Fruit fly (Drosophila melanogaster): ENCODE measurements around the gene CG14852.

CG14852 gene

dm6 chr3R:14575718-14576187 lies 10.0 kb downstream of the CG14852 start, which contains the start of gene CG7987 (continued):
- TF ChIP-seq HmgZ (tag; optimal IDR thresholded peaks at IDR 0.05) (peak; percentile 49), zen (tag; optimal IDR thresholded peaks at IDR 0.05) (peak; percentile 19), mam (GFP tag; optimal IDR thresholded peaks at IDR 0.05) (peak; percentile 34), CG2678 (tag; optimal IDR thresholded peaks at IDR 0.05) (no peak), lilli (GFP tag; optimal IDR thresholded peaks at IDR 0.05) (peak; percentile 21), CG33213 (GFP tag; optimal IDR thresholded peaks at IDR 0.05) (peak; percentile 23), sob (GFP tag; IDR thresholded peaks at IDR 0.05) (0 out of 2 replicates have a peak, but pooled peaks have one; percentile 15), ERR (GFP tag; optimal IDR thresholded peaks at IDR 0.05) (peak; percentile 21), CG16813 (GFP tag; IDR thresholded peaks at IDR 0.05; ENCODE audit: partially characterized antibody) (peak; percentile 40; the same call in 1 of the 3 replicates), CG10366 (GFP tag; IDR thresholded peaks at IDR 0.05) (no peak), Bgb (GFP tag; IDR thresholded peaks at IDR 0.05; ENCODE audit: partially characterized antibody) (peak; percentile 46; the same call in 1 of the 2 replicates), hkb (optimal IDR thresholded peaks at IDR 0.05) (peak; percentile 28), hkb (GFP tag; IDR thresholded peaks at IDR 0.05) (no peak), pita (GFP tag; optimal IDR thresholded peaks at IDR 0.05) (no peak), Med (GFP tag) (peak; percentile 88), phol (tag; optimal IDR thresholded peaks at IDR 0.05) (peak; percentile 18), CG8290 (GFP tag; optimal IDR thresholded peaks at IDR 0.05) (peak; percentile 7), CG8290 (tag; optimal IDR thresholded peaks at IDR 0.05) (peak in 1 of 2 experiments; percentile 84), ftz-f1 (GFP tag; optimal IDR thresholded peaks at IDR 0.05) (peak; percentile 5), CG9817 (tag; optimal IDR thresholded peaks at IDR 0.05) (peak; percentile 21), unc-4 (GFP tag; IDR thresholded peaks at IDR 0.05; ENCODE audit: partially characterized antibody) (peak; percentile 41; the same call in 1 of the 2 replicates), CG18599 (GFP tag; optimal IDR thresholded peaks at IDR 0.05) (no peak), MTF-1 (GFP tag; optimal IDR thresholded peaks at IDR 0.05; ENCODE audit: borderline replicate concordance) (no peak), CG13287 (GFP tag; IDR thresholded peaks at IDR 0.05; ENCODE audit: partially characterized antibody) (peak; percentile 68), Opbp (GFP tag; IDR thresholded peaks at IDR 0.05; ENCODE audit: partially characterized antibody) (peak; percentile 67; the same call in 2 of the 3 replicates), amos (GFP tag; IDR thresholded peaks at IDR 0.05; ENCODE audit: partially characterized antibody) (peak; percentile 31; the same call in 1 of the 2 replicates), trem (tag; optimal IDR thresholded peaks at IDR 0.05) (peak; percentile 47), Abd-B (GFP tag; optimal IDR thresholded peaks at IDR 0.05) (peak; percentile 22), NfI (GFP tag; optimal IDR thresholded peaks at IDR 0.05) (peak; percentile 20), slbo (GFP tag; IDR thresholded peaks at IDR 0.05) (peak; percentile 33; the same call in 1 of the 2 replicates), bigmax (GFP tag; optimal IDR thresholded peaks at IDR 0.05) (peak; percentile 90), Tbp (GFP tag; optimal IDR thresholded peaks at IDR 0.05) (no peak), corto (GFP tag; optimal IDR thresholded peaks at IDR 0.05) (no peak), Jarid2 (GFP tag; optimal IDR thresholded peaks at IDR 0.05) (no peak), vvl (GFP tag; IDR thresholded peaks at IDR 0.05) (peak; percentile 55), tx (GFP tag; optimal IDR thresholded peaks at IDR 0.05) (no peak), B-H2 (GFP tag; optimal IDR thresholded peaks at IDR 0.05) (peak; percentile 36), Dip3 (GFP tag; optimal IDR thresholded peaks at IDR 0.05) (peak; percentile 24), CG3065 (GFP tag; optimal IDR thresholded peaks at IDR 0.05) (no peak), dpn (GFP tag; optimal IDR thresholded peaks at IDR 0.05) (peak in 1 of 2 experiments; percentile 38), pzg (GFP tag; optimal IDR thresholded peaks at IDR 0.05) (peak; percentile 73), MESR4 (GFP tag; optimal IDR thresholded peaks at IDR 0.05) (peak; percentile 49), CG15073 (GFP tag; optimal IDR thresholded peaks at IDR 0.05) (no peak), chm (GFP tag; IDR thresholded peaks at IDR 0.05) (no peak), gsb (GFP tag; IDR thresholded peaks at IDR 0.05) (no peak), CG17186 (GFP tag; optimal IDR thresholded peaks at IDR 0.05) (peak; percentile 75), CG7786 (GFP tag; optimal IDR thresholded peaks at IDR 0.05) (peak; percentile 12), lbe (GFP tag; optimal IDR thresholded peaks at IDR 0.05) (no peak), Ets65A (GFP tag) (peak; percentile 48), Ptx1 (GFP tag; IDR thresholded peaks at IDR 0.05) (no peak)

Measured in whole organism, embryonic.